Fruit fly (Drosophila melanogaster): ENCODE data around the gene CG16782.

The CG16782 gene

DNA sequence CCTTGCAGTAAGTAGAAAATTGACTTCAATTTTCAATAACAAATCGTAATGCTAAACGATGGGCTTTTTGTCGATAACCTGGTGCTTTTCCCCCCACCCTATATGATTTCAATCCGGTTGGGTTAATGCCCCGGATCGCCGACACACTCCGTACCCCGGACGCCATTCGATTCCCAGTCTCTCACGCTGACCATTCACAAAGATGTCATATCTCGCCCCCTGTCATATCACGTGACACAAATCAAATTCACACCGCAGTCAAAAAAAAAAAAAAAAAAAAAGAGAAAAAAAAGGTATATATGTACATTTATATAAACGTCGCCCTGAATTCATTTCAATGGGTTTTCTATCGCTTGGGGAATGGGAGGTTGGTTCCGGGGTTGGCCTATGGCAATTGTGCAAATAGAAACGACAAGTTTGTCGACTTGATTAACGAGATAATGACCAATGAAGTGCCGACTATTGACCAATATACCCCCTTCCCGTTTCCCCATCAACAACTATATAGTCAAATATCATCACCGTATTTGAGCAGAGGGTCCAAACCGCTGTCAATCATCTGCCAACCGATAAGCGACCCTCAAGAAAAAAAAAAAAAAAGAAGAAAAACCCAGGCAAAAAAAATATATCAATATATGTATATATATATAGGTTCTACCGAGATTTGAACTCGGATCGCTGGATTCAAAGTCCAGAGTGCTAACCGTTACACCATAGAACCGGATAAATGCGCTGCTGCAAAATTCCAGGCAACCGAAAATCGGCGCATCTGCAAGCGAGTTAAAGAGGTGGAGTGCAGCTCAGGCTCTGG lies 33.0 kb downstream of the CG16782 start:
- no peak for TF ChIP-seq Myc (optimal IDR thresholded peaks at IDR 0.05)
- no peak for TF ChIP-seq Sin3A (optimal IDR thresholded peaks at IDR 0.05)
- no peak for TF ChIP-seq insv (optimal IDR thresholded peaks at IDR 0.05)
- TF ChIP-seq ttk (optimal IDR thresholded peaks at IDR 0.05), result no peak
- no peak for TF ChIP-seq h (optimal IDR thresholded peaks at IDR 0.05)
- TF ChIP-seq psq (optimal IDR thresholded peaks at IDR 0.05), result no peak

DNA sequence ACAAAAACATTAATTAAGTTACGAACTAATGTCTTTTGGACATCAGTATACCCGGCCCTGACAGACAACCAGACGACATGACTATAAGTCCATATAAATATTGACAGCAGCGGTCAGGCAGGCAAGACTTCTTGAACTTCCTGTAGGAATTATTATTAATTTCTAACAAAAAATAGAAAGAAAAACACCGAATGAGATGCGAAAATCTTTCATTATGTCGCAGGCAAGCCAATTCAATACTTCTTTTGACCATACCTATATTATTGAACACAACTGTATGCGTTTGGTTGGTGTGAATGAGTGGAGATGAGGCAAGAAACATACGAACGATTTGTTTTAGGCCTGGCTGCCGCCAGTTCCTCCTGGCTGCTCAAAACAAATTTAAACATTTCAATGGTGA lies 35.1 kb downstream of the CG16782 start:
- no peak for TF ChIP-seq h (optimal IDR thresholded peaks at IDR 0.05)
- TF ChIP-seq ttk (optimal IDR thresholded peaks at IDR 0.05), result no peak
- no peak for TF ChIP-seq Sin3A (optimal IDR thresholded peaks at IDR 0.05)
- no peak for TF ChIP-seq Myc (optimal IDR thresholded peaks at IDR 0.05)
- TF ChIP-seq insv (optimal IDR thresholded peaks at IDR 0.05), result no peak
- TF ChIP-seq psq (optimal IDR thresholded peaks at IDR 0.05), result no peak

DNA sequence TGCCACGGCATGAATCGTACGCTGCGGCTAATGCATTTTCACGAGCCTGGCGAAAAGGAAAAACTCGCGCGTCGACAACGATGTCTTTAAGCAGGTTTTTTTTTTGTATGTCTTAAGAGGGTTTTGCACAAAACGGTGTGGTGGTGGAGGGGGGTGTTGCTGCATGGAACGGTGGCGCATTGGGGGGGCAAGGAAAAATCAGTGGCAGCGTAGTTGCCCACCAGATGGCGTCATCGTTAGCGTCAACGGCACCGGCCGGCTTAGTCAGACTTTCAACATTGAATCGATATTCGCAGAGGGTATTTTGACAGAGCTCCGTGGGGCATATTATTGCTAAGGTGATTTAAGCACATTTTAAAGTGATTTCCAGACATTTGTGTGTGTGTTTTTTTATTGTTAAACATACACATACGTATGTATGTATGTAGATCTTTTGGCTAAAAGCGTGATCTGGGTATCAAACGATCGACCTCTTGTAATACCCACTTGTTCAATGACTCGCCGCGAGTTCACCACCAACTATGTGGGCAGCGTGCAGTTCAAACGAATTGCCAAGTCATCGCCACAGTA lies 36.8 kb downstream of the CG16782 start:
- TF ChIP-seq Sin3A (optimal IDR thresholded peaks at IDR 0.05) (no peak), h (optimal IDR thresholded peaks at IDR 0.05) (no peak), psq (optimal IDR thresholded peaks at IDR 0.05) (no peak), insv (optimal IDR thresholded peaks at IDR 0.05) (no peak), ttk (optimal IDR thresholded peaks at IDR 0.05) (no peak), Myc (optimal IDR thresholded peaks at IDR 0.05) (no peak)

DNA sequence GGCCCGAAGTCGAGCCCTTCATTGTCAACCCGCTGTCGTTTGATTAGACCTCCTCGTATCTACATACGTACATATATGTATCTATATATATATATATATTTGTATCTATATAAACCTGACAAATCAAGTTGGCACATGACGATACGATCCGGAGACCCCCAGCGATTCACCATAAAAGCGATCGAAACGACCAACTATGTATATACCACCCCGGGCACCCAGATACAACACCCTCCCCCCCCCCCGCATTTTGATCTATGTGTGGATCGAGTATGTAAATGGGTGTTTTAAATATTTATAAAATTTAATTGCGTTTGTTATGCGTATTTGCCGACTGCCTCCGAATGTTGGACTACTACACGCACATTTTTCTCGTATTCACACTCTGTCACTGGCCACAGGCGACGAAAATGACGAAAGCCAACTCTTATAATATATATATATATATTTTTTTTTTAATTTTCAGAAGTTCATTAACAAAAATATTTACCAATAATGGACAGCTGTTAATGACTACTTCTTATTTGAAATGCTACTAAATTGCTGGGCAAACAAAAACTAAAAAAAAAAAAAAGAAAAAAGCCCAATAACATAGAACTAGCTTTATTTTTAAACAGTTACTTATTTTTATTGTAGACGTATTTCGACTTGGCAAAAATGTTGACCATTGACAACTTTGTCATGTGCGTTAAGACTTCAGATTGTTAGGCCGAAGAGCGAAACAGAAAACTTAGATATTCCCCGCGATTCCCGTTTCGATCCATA lies 45.9 kb downstream of the CG16782 start:
- TF ChIP-seq ttk (optimal IDR thresholded peaks at IDR 0.05) (no peak), Myc (optimal IDR thresholded peaks at IDR 0.05) (no peak), h (optimal IDR thresholded peaks at IDR 0.05) (no peak), insv (optimal IDR thresholded peaks at IDR 0.05) (no peak), psq (optimal IDR thresholded peaks at IDR 0.05) (no peak), Sin3A (optimal IDR thresholded peaks at IDR 0.05) (no peak)

DNA sequence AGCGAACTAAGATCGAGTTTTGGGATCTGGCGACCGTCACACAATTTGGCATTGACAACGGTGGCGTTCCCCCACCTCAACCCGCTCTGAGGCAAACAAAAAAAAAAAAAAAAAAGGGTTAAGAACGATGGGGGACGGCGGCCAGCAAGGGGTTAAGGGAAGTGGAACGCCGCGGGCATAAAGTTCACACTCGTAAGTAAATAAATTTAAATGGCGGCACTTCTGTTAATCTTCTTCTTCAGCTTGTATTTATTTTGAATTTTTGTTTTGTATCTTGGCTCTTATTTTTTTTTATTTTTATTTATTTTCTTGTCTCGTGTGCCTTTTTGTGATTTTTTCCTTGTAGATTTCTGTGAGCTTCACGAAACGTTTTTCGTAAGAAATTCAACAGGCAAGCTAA lies 47.2 kb downstream of the CG16782 start:
- TF ChIP-seq Myc (optimal IDR thresholded peaks at IDR 0.05), result no peak
- no peak for TF ChIP-seq ttk (optimal IDR thresholded peaks at IDR 0.05)
- TF ChIP-seq insv (optimal IDR thresholded peaks at IDR 0.05), result no peak
- TF ChIP-seq h (optimal IDR thresholded peaks at IDR 0.05), result no peak

DNA sequence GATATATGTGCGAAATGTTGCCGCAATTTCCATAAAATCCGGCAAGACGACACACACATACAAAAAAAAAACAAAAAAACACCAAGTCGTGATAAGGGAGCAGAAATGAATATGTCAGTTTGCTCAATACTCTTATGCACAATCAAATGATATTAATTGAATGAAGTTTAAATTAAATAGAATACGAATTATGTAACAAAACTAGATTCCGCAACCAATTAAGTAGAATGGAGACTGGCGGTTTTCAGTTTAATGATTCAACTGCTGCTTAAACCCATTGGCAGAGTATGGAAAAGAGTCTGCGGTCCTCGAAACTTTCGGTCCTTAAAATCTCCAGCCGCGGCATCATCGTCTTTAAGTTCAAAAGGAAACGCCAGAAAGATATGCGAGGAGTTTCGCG lies 48.2 kb downstream of the CG16782 start:
- TF ChIP-seq psq (optimal IDR thresholded peaks at IDR 0.05), result no peak
- TF ChIP-seq insv (optimal IDR thresholded peaks at IDR 0.05), result no peak
- no peak for TF ChIP-seq ttk (optimal IDR thresholded peaks at IDR 0.05)
- TF ChIP-seq Sin3A (optimal IDR thresholded peaks at IDR 0.05), result no peak
- TF ChIP-seq Myc (optimal IDR thresholded peaks at IDR 0.05), result no peak
- no peak for TF ChIP-seq h (optimal IDR thresholded peaks at IDR 0.05)

DNA sequence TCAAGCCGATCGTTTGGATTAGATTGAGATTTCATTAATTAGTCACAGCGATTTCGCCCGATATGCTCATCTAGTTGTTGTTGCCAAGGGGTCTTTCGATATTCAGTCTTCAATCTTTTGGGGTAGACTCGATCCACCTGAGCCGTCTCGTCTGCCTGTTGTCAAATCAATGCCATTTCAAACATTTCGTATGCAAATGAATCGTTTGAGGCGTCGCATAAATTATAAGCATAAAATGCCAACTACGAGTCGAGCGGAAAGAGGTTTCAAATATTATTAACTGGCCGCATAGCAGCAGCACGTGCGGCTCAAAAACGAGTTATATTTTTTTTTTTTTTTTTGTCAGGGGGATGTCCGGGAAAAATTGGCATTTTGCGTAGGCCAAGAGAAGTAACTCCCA lies 48.6 kb downstream of the CG16782 start:
- no peak for TF ChIP-seq Sin3A (optimal IDR thresholded peaks at IDR 0.05)
- TF ChIP-seq psq (optimal IDR thresholded peaks at IDR 0.05), result no peak
- no peak for TF ChIP-seq h (optimal IDR thresholded peaks at IDR 0.05)
- no peak for TF ChIP-seq Myc (optimal IDR thresholded peaks at IDR 0.05)
- no peak for TF ChIP-seq ttk (optimal IDR thresholded peaks at IDR 0.05)
- no peak for TF ChIP-seq insv (optimal IDR thresholded peaks at IDR 0.05)

Measured in Kc167 (cell line).